ENCODE assay signal across 1 worm cellular context in genomic region chrIV:11527752-11528151, ce11.
TF ChIP-seq lines count a peak whose summit lies in the region.

TSS of gene M04B2.2 (plus strand) at chrIV:11528052.

TF ChIP-seq in whole organism, L1 larva, 84 proteins besides CTCF, POLR2A, EP300 and RAD21 (continued from another document):
- TF ChIP-seq alr-1 (tag; optimal IDR thresholded peaks at IDR 0.05; lab: Kevin White, UChicago; ENCODE audit: borderline replicate concordance) (no peak), C04F5.9 (tag; optimal IDR thresholded peaks at IDR 0.05; lab: Kevin White, UChicago) (no peak), ceh-82 (tag; optimal IDR thresholded peaks at IDR 0.05; lab: Kevin White, UChicago) (no peak), skn-1 (tag; optimal IDR thresholded peaks at IDR 0.05; lab: Kevin White, UChicago) (no peak)
